Worm (Caenorhabditis elegans) whole organism, L3 larva: ENCODE results near the gene K11D9.3.

Source experiments
- aly-2 ChIP-seq: fragments of 150-350 bp; optimal IDR thresholded peaks from 2 replicates; lab custom pipeline; 2014; ENCODE audit warnings: missing biosample characterization, missing genetic modification characterization
- ama-1 ChIP-seq: fragments of 150-350 bp; optimal IDR thresholded peaks from 2 replicates; lab custom pipeline; 2018
- ceh-9 ChIP-seq: sonication (generic microtip); optimal IDR thresholded peaks from 2 replicates; lab custom pipeline; 2018; ENCODE audit warnings: missing biosample characterization, missing genetic modification characterization
- elt-1 ChIP-seq: fragments of 150-350 bp; optimal IDR thresholded peaks from 2 replicates; lab custom pipeline; 2014; ENCODE audit warnings: missing biosample characterization, missing genetic modification characterization
- lin-15B ChIP-seq: fragments of 150-350 bp; optimal IDR thresholded peaks from 2 replicates; lab custom pipeline; 2014; ENCODE audit warnings: missing biosample characterization, missing genetic modification characterization
- mml-1 ChIP-seq: fragments of 150-350 bp; sonication (generic microtip); optimal IDR thresholded peaks from 3 replicates; lab custom pipeline; 2014; ENCODE audit warnings: missing biosample characterization, missing genetic modification characterization
- nfya-1 ChIP-seq: sonication (generic microtip); optimal IDR thresholded peaks from 2 replicates; lab custom pipeline; 2017; ENCODE audit warnings: missing genetic modification characterization, mild to moderate bottlenecking, missing compliant biosample characterization, antibody characterized with exemption, moderate library complexity; ENCODE audit not compliant: insufficient read depth
- nhr-11 ChIP-seq: fragments of 150-350 bp; optimal IDR thresholded peaks from 2 replicates; lab custom pipeline; 2014; ENCODE audit warnings: missing biosample characterization, missing genetic modification characterization
- nhr-23 ChIP-seq: fragments of 150-350 bp; optimal IDR thresholded peaks from 2 replicates; lab custom pipeline; 2014; ENCODE audit warnings: missing biosample characterization, missing genetic modification reagents, missing genetic modification characterization
- nhr-28 ChIP-seq: fragments of 150-350 bp; optimal IDR thresholded peaks from 2 replicates; lab custom pipeline; 2014; ENCODE audit warnings: missing biosample characterization, missing genetic modification characterization
- nhr-76 ChIP-seq: fragments of 150-350 bp; sonication (generic microtip); optimal IDR thresholded peaks from 5 replicates; lab custom pipeline; 2014; ENCODE audit warnings: missing biosample characterization, missing genetic modification characterization
- pqm-1 ChIP-seq: fragments of 150-350 bp; optimal IDR thresholded peaks from 2 replicates; lab custom pipeline; 2017; ENCODE audit warnings: missing biosample characterization, missing genetic modification characterization, inconsistent platforms
- unc-39 ChIP-seq: sonication (generic microtip); optimal IDR thresholded peaks from 4 replicates; lab custom pipeline; 2017; ENCODE audit warnings: missing biosample characterization, missing genetic modification characterization

ce11 chrIII:10754379-10754778, 47.6 kb downstream of the K11D9.3 start:
- TF ChIP-seq nhr-28 (no peak), nhr-11 (tag; lab: Kevin White, UChicago) (no peak), nhr-23 (no peak), pqm-1 (tag; lab: Kevin White, UChicago) (no peak), ceh-9 (tag; lab: Kevin White, UChicago) (no peak), mml-1 (tag; lab: Kevin White, UChicago) (no peak), aly-2 (tag; lab: Kevin White, UChicago) (no peak), unc-39 (tag; lab: Kevin White, UChicago) (no peak), ama-1 (lab: Kevin White, UChicago) (no peak), lin-15B (tag; lab: Kevin White, UChicago) (no peak), nhr-76 (tag; lab: Kevin White, UChicago) (no peak), elt-1 (tag; lab: Kevin White, UChicago) (no peak), nfya-1 (tag; lab: Kevin White, UChicago) (no peak)
